Worm (Caenorhabditis elegans) whole organism, L3 larva: ENCODE measurements around the gene F53F8.3.

Experiments used
- ZK546.5 ChIP-seq: sonication (generic microtip); optimal IDR thresholded peaks from 2 replicates; lab custom pipeline; 2017; ENCODE audit warnings: missing biosample characterization, missing genetic modification characterization
- nhr-12 ChIP-seq: fragments of 150-350 bp; optimal IDR thresholded peaks from 2 replicates; lab custom pipeline; 2014; ENCODE audit warnings: missing biosample characterization, missing genetic modification characterization

The F53F8.3 gene

DNA sequence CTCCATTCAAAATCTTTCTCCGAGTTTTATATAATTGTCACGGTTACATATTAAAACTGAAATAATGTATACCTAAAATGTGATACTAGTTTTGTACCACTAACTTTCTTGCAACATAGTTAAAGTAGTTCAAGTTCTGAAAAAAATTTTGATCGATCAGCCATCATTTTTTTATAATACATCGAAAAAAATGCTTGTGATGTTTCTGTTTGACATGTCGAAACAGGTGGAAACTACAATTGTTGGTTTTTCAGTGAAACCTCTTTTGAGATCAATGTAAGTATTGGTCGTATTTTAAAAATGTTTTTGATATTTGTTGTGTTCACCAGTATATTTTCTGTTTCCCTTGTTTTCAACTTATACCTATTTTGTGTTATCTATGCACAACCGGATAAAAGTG lies 50.0 kb downstream of the F53F8.3 start, which contains the start of gene srxa-14:
srxa-14 (plus strand) TSS at position 301 of the 400 bp plus-strand sequence.
- TF ChIP-seq nhr-12 (tag; lab: Kevin White, UChicago) (no peak), ZK546.5 (no peak)
